Worm (Caenorhabditis elegans) whole organism, mixed stage, embryonic: Measurements from ENCODE around the gene M04B2.6.

Experiments used
- M03D4.4 ChIP-seq: sonication (generic microtip); optimal IDR thresholded peaks from 2 replicates; lab custom pipeline; 2017; ENCODE audit warnings: mild to moderate bottlenecking, missing genetic modification characterization, missing compliant biosample characterization
- bed-3 ChIP-seq: fragments of 200-800 bp; sonication (Bioruptor generic); optimal IDR thresholded peaks from 3 replicates; lab custom pipeline; 2018; ENCODE audit warnings: mild to moderate bottlenecking, missing genetic modification characterization, moderate library complexity, missing compliant biosample characterization
- blmp-1 ChIP-seq: fragments of 150-350 bp; optimal IDR thresholded peaks from 2 replicates; lab custom pipeline; 2014; ENCODE audit warnings: missing biosample characterization, missing genetic modification characterization
- ceh-39 ChIP-seq: fragments of 150-350 bp; optimal IDR thresholded peaks from 2 replicates; lab custom pipeline; 2014; ENCODE audit warnings: missing biosample characterization, missing genetic modification characterization
- ces-1 ChIP-seq: fragments of 150-350 bp; optimal IDR thresholded peaks from 2 replicates; lab custom pipeline; 2014; ENCODE audit warnings: missing biosample characterization, missing genetic modification reagents, missing genetic modification characterization
- cnd-1 ChIP-seq: fragments of 200-800 bp; sonication (Bioruptor generic); optimal IDR thresholded peaks from 2 replicates; lab custom pipeline; 2018; ENCODE audit warnings: mild to moderate bottlenecking, missing genetic modification characterization, missing compliant biosample characterization
- drap-1 ChIP-seq: fragments of 200-800 bp; sonication (Bioruptor generic); optimal IDR thresholded peaks from 3 replicates; lab custom pipeline; 2018; ENCODE audit warnings: mild to moderate bottlenecking, missing genetic modification characterization, missing compliant biosample characterization
- elt-1 ChIP-seq: sonication (generic microtip); optimal IDR thresholded peaks from 2 replicates; lab custom pipeline; 2017; ENCODE audit warnings: missing genetic modification characterization, mild to moderate bottlenecking, missing compliant biosample characterization, antibody characterized with exemption, moderate library complexity, borderline replicate concordance; ENCODE audit not compliant: insufficient read depth
- elt-3 ChIP-seq: fragments of 150-350 bp; optimal IDR thresholded peaks from 2 replicates; lab custom pipeline; 2014; ENCODE audit warnings: missing biosample characterization, missing genetic modification characterization
- ham-2 ChIP-seq: fragments of 200-800 bp; sonication (Bioruptor generic); optimal IDR thresholded peaks from 2 replicates; lab custom pipeline; 2018; ENCODE audit warnings: mild to moderate bottlenecking, missing genetic modification characterization, missing compliant biosample characterization
- hlh-1 ChIP-seq: fragments of 150-350 bp; optimal IDR thresholded peaks from 2 replicates; lab custom pipeline; 2014; ENCODE audit warnings: missing biosample characterization, missing genetic modification reagents, missing genetic modification characterization
- lin-13 ChIP-seq: fragments of 150-350 bp; optimal IDR thresholded peaks from 2 replicates; lab custom pipeline; 2014; ENCODE audit warnings: missing biosample characterization, missing genetic modification characterization
- lin-32 ChIP-seq: fragments of 200-800 bp; sonication (Bioruptor generic); optimal IDR thresholded peaks from 2 replicates; lab custom pipeline; 2018; ENCODE audit warnings: mild to moderate bottlenecking, missing genetic modification characterization, missing compliant biosample characterization
- lsy-2 ChIP-seq: fragments of 150-350 bp; optimal IDR thresholded peaks from 2 replicates; lab custom pipeline; 2014; ENCODE audit warnings: missing biosample characterization, missing genetic modification characterization
- mab-5 ChIP-seq: fragments of 150-350 bp; optimal IDR thresholded peaks from 2 replicates; lab custom pipeline; 2014; ENCODE audit warnings: missing biosample characterization, missing genetic modification characterization
- mep-1 ChIP-seq: fragments of 150-350 bp; optimal IDR thresholded peaks from 2 replicates; lab custom pipeline; 2017; ENCODE audit warnings: missing biosample characterization, missing genetic modification reagents, missing genetic modification characterization, inconsistent platforms
- mls-2 ChIP-seq: sonication (generic microtip); optimal IDR thresholded peaks from 2 replicates; lab custom pipeline; 2016; ENCODE audit warnings: mild to moderate bottlenecking, missing genetic modification characterization, moderate library complexity, missing compliant biosample characterization
- nhr-2 ChIP-seq: fragments of 150-350 bp; optimal IDR thresholded peaks from 2 replicates; lab custom pipeline; 2014; ENCODE audit warnings: missing biosample characterization, missing genetic modification characterization
- nhr-237 ChIP-seq: fragments of 150-350 bp; optimal IDR thresholded peaks from 2 replicates; lab custom pipeline; 2014; ENCODE audit warnings: missing biosample characterization, missing genetic modification characterization
- nhr-28 ChIP-seq: fragments of 150-350 bp; optimal IDR thresholded peaks from 2 replicates; lab custom pipeline; 2014; ENCODE audit warnings: missing biosample characterization, missing genetic modification characterization
- nhr-76 ChIP-seq: sonication (generic microtip); optimal IDR thresholded peaks from 2 replicates; lab custom pipeline; 2017; ENCODE audit warnings: missing biosample characterization, missing genetic modification characterization
- sem-2 ChIP-seq: fragments of 200-800 bp; sonication (Bioruptor generic); optimal IDR thresholded peaks from 2 replicates; lab custom pipeline; 2018; ENCODE audit warnings: mild to moderate bottlenecking, missing genetic modification characterization, missing compliant biosample characterization
- snpc-4 ChIP-seq: fragments of 150-350 bp; optimal IDR thresholded peaks from 2 replicates; lab custom pipeline; 2014; ENCODE audit warnings: missing biosample characterization, missing genetic modification characterization
- sptf-1 ChIP-seq: sonication (generic microtip); optimal IDR thresholded peaks from 2 replicates; lab custom pipeline; 2017; ENCODE audit warnings: mild to moderate bottlenecking, missing genetic modification characterization, moderate library complexity, missing compliant biosample characterization
- tbx-8 ChIP-seq: fragments of 200-800 bp; sonication (Bioruptor generic); optimal IDR thresholded peaks from 2 replicates; lab custom pipeline; 2018; ENCODE audit warnings: mild to moderate bottlenecking, missing genetic modification characterization, moderate library complexity, missing compliant biosample characterization
- unc-120 ChIP-seq: sonication (generic microtip); optimal IDR thresholded peaks from 2 replicates; lab custom pipeline; 2017; ENCODE audit warnings: missing genetic modification characterization, missing compliant biosample characterization; ENCODE audit not compliant: poor library complexity, severe bottlenecking
- unc-39 ChIP-seq: fragments of 150-350 bp; optimal IDR thresholded peaks from 2 replicates; lab custom pipeline; 2014; ENCODE audit warnings: missing biosample characterization, missing genetic modification characterization
- unc-62 ChIP-seq: fragments of 150-350 bp; optimal IDR thresholded peaks from 2 replicates; lab custom pipeline; 2014; ENCODE audit warnings: missing biosample characterization, missing genetic modification reagents, missing genetic modification characterization
- zip-8 ChIP-seq: fragments of 150-350 bp; optimal IDR thresholded peaks from 2 replicates; lab custom pipeline; 2014; ENCODE audit warnings: missing biosample characterization, missing genetic modification characterization
- ztf-11 ChIP-seq: fragments of 150-350 bp; optimal IDR thresholded peaks from 2 replicates; lab custom pipeline; 2014; ENCODE audit warnings: missing biosample characterization, missing genetic modification characterization

Gene M04B2.6

ce11 chrIV:11489077-11489476 lies 21.5 kb downstream of the M04B2.6 start:
- no peak for TF ChIP-seq ces-1 (GFP tag; lab: Kevin White, UChicago)
- no peak for TF ChIP-seq hlh-1 (tag; lab: Kevin White, UChicago)
- TF ChIP-seq nhr-28 (tag; lab: Kevin White, UChicago): no peak
- no peak for TF ChIP-seq blmp-1 (tag; lab: Kevin White, UChicago)
- no peak for TF ChIP-seq mls-2 (tag; lab: Kevin White, UChicago)
- no peak for TF ChIP-seq nhr-237 (tag; lab: Kevin White, UChicago)
- TF ChIP-seq ham-2 (GFP tag; lab: Kevin White, UChicago): no peak
- no peak for TF ChIP-seq ceh-39

DNA sequence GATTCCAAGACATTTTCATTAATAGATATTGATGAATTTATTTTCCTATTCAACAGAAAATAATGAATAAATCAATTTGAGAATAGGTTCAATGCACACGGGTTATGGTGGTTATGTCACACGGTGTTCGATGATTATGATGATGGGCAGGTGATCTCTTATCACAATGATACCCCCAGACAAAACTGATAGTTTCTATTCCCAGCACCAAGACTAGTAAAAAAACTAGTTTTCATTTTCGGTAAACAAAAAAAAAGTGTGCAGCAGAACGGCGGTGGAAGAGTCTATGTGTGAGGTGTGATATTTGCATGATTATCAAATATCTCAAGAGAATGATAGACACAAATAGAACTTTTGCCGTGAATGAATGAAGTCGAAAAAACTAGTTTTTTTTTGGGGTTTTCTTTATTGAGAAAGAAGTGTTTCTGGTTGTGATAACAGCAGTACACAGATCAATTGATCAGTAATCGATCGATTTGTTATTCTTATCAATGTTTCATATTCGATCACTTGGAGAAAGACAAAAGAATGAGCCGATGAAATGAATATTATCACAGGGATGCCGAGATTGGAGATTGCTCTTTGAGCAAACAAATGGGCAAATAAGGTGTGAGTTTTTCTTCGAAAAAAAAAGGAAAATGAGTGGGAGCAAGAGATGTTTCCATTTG lies 22.5 kb downstream of the M04B2.6 start:
- no peak for TF ChIP-seq unc-62
- no peak for TF ChIP-seq nhr-2 (tag; lab: Kevin White, UChicago)
- TF ChIP-seq hlh-1 (tag; lab: Kevin White, UChicago): no peak
- no peak for TF ChIP-seq sem-2 (GFP tag; lab: Kevin White, UChicago)
- TF ChIP-seq mab-5 (tag; lab: Kevin White, UChicago): no peak
- no peak for TF ChIP-seq lin-32
- no peak for TF ChIP-seq mls-2 (tag; lab: Kevin White, UChicago)
- no peak for TF ChIP-seq unc-39 (tag; lab: Kevin White, UChicago)
- no peak for TF ChIP-seq lin-13 (tag; lab: Kevin White, UChicago)
- TF ChIP-seq bed-3: no peak
- TF ChIP-seq cnd-1 (tag; lab: Kevin White, UChicago): no peak
- no peak for TF ChIP-seq zip-8 (tag; lab: Kevin White, UChicago)
- no peak for TF ChIP-seq tbx-8 (GFP tag; lab: Kevin White, UChicago)
- no peak for TF ChIP-seq mep-1 (tag; lab: Kevin White, UChicago)

- no peak for TF ChIP-seq unc-120 (tag; lab: Kevin White, UChicago)
- TF ChIP-seq mep-1 (tag; lab: Kevin White, UChicago): no peak
- no peak for TF ChIP-seq nhr-237 (tag; lab: Kevin White, UChicago)
- TF ChIP-seq elt-3 (tag; lab: Kevin White, UChicago): no peak
- no peak for TF ChIP-seq lin-32
- no peak for TF ChIP-seq tbx-8 (GFP tag; lab: Kevin White, UChicago)
- no peak for TF ChIP-seq snpc-4
- no peak for TF ChIP-seq sptf-1
- no peak for TF ChIP-seq ztf-11 (tag; lab: Kevin White, UChicago)
- TF ChIP-seq hlh-1 (tag; lab: Kevin White, UChicago): no peak
- no peak for TF ChIP-seq blmp-1 (tag; lab: Kevin White, UChicago)
These were observed 23.7 kb downstream of the M04B2.6 start for ce11 chrIV:11486859-11487258.

DNA sequence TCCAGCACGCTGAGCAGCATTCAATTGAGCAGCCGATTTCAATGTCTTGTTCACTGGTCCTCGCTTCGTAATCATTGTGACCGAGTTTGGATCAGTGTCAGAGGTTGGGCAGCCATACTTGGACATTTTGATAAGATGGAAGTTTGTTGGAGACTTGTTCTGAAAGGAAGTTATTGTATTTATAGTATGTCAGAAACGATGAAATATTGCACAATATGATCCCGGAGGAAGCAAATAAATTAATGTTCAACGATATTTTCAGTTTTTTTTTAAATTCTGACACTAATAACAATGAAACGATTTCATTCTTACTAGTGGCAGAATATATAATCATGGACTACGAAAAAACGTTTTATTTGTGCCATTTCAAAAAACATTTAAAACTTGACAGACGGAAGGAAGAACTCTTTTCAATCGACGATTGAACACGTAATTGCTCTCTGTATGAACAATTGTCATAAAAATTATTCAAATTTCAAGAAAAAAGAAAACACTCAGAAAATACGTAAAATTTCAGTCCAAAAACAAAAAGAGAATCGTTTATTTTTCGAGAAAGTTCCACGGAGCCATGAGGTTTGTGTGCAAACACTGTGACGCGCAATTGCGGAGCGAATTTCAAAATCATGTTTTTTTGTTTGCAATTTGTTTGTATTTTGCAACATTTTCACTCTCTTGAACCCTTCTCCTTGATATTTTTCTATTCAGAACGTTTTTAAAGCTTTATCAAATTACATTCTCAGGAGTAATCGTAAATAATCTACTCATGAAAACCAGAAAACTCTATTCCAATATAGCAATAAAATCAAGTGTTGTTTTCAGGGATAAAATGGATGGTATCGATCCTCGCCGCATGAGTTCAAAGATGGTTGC lies 30.3 kb downstream of the M04B2.6 start, which contains the start of the genes mbf-1 and nse-4:
mbf-1 (minus strand) TSS at position 343 of the 870 bp plus-strand sequence.
nse-4 (plus strand) TSS at position 820 of the 870 bp plus-strand sequence.
- TF ChIP-seq lsy-2 (peak; percentile 55), ces-1 (GFP tag; lab: Kevin White, UChicago) (peak; percentile 49), mep-1 (tag; lab: Kevin White, UChicago) (peak; percentile 75), mab-5 (tag; lab: Kevin White, UChicago) (peak; percentile 72), nhr-237 (tag; lab: Kevin White, UChicago) (peak; percentile 34), M03D4.4 (no peak), lin-13 (tag; lab: Kevin White, UChicago) (peak; percentile 45), nhr-2 (tag; lab: Kevin White, UChicago) (no peak), nhr-76 (tag; lab: Kevin White, UChicago) (no peak), hlh-1 (tag; lab: Kevin White, UChicago) (no peak), mls-2 (tag; lab: Kevin White, UChicago) (peak; percentile 11)

- TF ChIP-seq blmp-1 (tag; lab: Kevin White, UChicago) (no peak), drap-1 (no peak), elt-1 (tag; lab: Kevin White, UChicago) (no peak), zip-8 (tag; lab: Kevin White, UChicago) (no peak), nhr-237 (tag; lab: Kevin White, UChicago) (no peak), M03D4.4 (no peak), ces-1 (GFP tag; lab: Kevin White, UChicago) (no peak)
These were observed 31.5 kb downstream of the M04B2.6 start, which contains the start of gene catp-8 for ce11 chrIV:11479095-11479494. TSS of gene catp-8 (minus strand) at chrIV:11479251.
